Fruit fly (Drosophila melanogaster) whole organism, wandering third instar larva: ENCODE data around the gene CG31769.

Source experiments
- OdsH ChIP-seq: fragments of 200-800 bp; sonication (Bioruptor generic); optimal IDR thresholded peaks from 2 replicates; lab custom pipeline; 2016; ENCODE audit warnings: missing biosample characterization, mild to moderate bottlenecking, missing genetic modification characterization
- pan ChIP-seq: fragments of >200 bp; optimal IDR thresholded peaks from 2 replicates; lab custom pipeline; 2017

dm6 chr2L:14123605-14124004, 13.1 kb upstream of the CG31769 start:
- TF ChIP-seq OdsH (GFP tag; lab: Kevin White, UChicago) (no peak), pan (lab: Kevin White, UChicago) (no peak)
